Worm (Caenorhabditis elegans) whole organism, L3 larva: Measurements from ENCODE around the gene bca-1.

ENCODE experiments used
- R02D3.7 ChIP-seq: fragments of 150-350 bp; optimal IDR thresholded peaks from 2 replicates; lab custom pipeline; 2014; ENCODE audit warnings: missing biosample characterization, missing genetic modification characterization
- ZK546.5 ChIP-seq: sonication (generic microtip); optimal IDR thresholded peaks from 2 replicates; lab custom pipeline; 2017; ENCODE audit warnings: missing biosample characterization, missing genetic modification characterization
- aly-2 ChIP-seq: fragments of 150-350 bp; optimal IDR thresholded peaks from 2 replicates; lab custom pipeline; 2014; ENCODE audit warnings: missing biosample characterization, missing genetic modification characterization
- ceh-16 ChIP-seq: sonication (generic microtip); optimal IDR thresholded peaks from 2 replicates; lab custom pipeline; 2017; ENCODE audit warnings: missing biosample characterization, missing genetic modification characterization
- ceh-28 ChIP-seq: fragments of 150-350 bp; optimal IDR thresholded peaks from 2 replicates; lab custom pipeline; 2014; ENCODE audit warnings: missing biosample characterization, missing genetic modification reagents, missing genetic modification characterization
- ceh-82 ChIP-seq: fragments of 150-350 bp; optimal IDR thresholded peaks from 2 replicates; lab custom pipeline; 2014; ENCODE audit warnings: missing biosample characterization, missing genetic modification characterization
- ceh-9 ChIP-seq: sonication (generic microtip); optimal IDR thresholded peaks from 2 replicates; lab custom pipeline; 2018; ENCODE audit warnings: missing biosample characterization, missing genetic modification characterization
- daf-12 ChIP-seq: fragments of 150-350 bp; optimal IDR thresholded peaks from 2 replicates; lab custom pipeline; 2014; ENCODE audit warnings: missing biosample characterization, missing genetic modification reagents, missing genetic modification characterization
- egl-27 ChIP-seq: sonication (generic microtip); optimal IDR thresholded peaks from 4 replicates; lab custom pipeline; 2017; ENCODE audit warnings: missing biosample characterization, missing genetic modification reagents, missing genetic modification characterization
- elt-1 ChIP-seq: fragments of 150-350 bp; optimal IDR thresholded peaks from 2 replicates; lab custom pipeline; 2014; ENCODE audit warnings: missing biosample characterization, missing genetic modification characterization
- elt-2 ChIP-seq: sonication (generic microtip); optimal IDR thresholded peaks from 2 replicates; lab custom pipeline; 2016; ENCODE audit warnings: missing genetic modification reagents, mild to moderate bottlenecking, missing genetic modification characterization, missing compliant biosample characterization
- elt-3 ChIP-seq, 3 experiments: fragments of 150-350 bp in 1 of 3; sonication (generic microtip) in 2 of 3; optimal IDR thresholded peaks; 2 replicates in 2 of 3; 4 replicates in 1 of 3; lab custom pipeline; 2014 to 2017; ENCODE audit warnings: missing biosample characterization in 3 of 3, missing genetic modification characterization in 3 of 3
- eor-1 ChIP-seq, 2 experiments: fragments of 150-350 bp; optimal IDR thresholded peaks; 2 replicates each; lab custom pipeline; 2014 to 2018; ENCODE audit warnings: missing biosample characterization in 2 of 2, missing genetic modification characterization in 2 of 2
- fkh-2 ChIP-seq: fragments of 150-350 bp; optimal IDR thresholded peaks from 2 replicates; lab custom pipeline; 2014; ENCODE audit warnings: missing biosample characterization, missing genetic modification reagents, missing genetic modification characterization
- fos-1 ChIP-seq: fragments of 150-350 bp; optimal IDR thresholded peaks from 2 replicates; lab custom pipeline; 2014; ENCODE audit warnings: missing biosample characterization, missing genetic modification characterization
- hmg-11 ChIP-seq: sonication (generic microtip); optimal IDR thresholded peaks from 2 replicates; lab custom pipeline; 2016; ENCODE audit warnings: missing genetic modification characterization, missing compliant biosample characterization
- jun-1 ChIP-seq: fragments of 150-350 bp; optimal IDR thresholded peaks from 2 replicates; lab custom pipeline; 2014; ENCODE audit warnings: missing biosample characterization, missing genetic modification reagents, missing genetic modification characterization
- lin-15B ChIP-seq: fragments of 150-350 bp; optimal IDR thresholded peaks from 2 replicates; lab custom pipeline; 2014; ENCODE audit warnings: missing biosample characterization, missing genetic modification characterization
- lsy-12 ChIP-seq: sonication (generic microtip); optimal IDR thresholded peaks from 2 replicates; lab custom pipeline; 2016; ENCODE audit warnings: mild to moderate bottlenecking, missing genetic modification characterization, missing compliant biosample characterization
- mdl-1 ChIP-seq: fragments of 150-350 bp; optimal IDR thresholded peaks from 2 replicates; lab custom pipeline; 2014; ENCODE audit warnings: missing biosample characterization, missing genetic modification characterization
- nfya-1 ChIP-seq: sonication (generic microtip); optimal IDR thresholded peaks from 2 replicates; lab custom pipeline; 2017; ENCODE audit warnings: missing genetic modification characterization, mild to moderate bottlenecking, missing compliant biosample characterization, antibody characterized with exemption, moderate library complexity; ENCODE audit not compliant: insufficient read depth
- nhr-11 ChIP-seq: fragments of 150-350 bp; optimal IDR thresholded peaks from 2 replicates; lab custom pipeline; 2014; ENCODE audit warnings: missing biosample characterization, missing genetic modification characterization
- nhr-12 ChIP-seq: fragments of 150-350 bp; optimal IDR thresholded peaks from 2 replicates; lab custom pipeline; 2014; ENCODE audit warnings: missing biosample characterization, missing genetic modification characterization
- nhr-23 ChIP-seq: fragments of 150-350 bp; optimal IDR thresholded peaks from 2 replicates; lab custom pipeline; 2014; ENCODE audit warnings: missing biosample characterization, missing genetic modification reagents, missing genetic modification characterization
- nhr-237 ChIP-seq: fragments of 150-350 bp; optimal IDR thresholded peaks from 2 replicates; lab custom pipeline; 2014; ENCODE audit warnings: missing biosample characterization, missing genetic modification characterization
- nhr-43 ChIP-seq: sonication (generic microtip); optimal IDR thresholded peaks from 2 replicates; lab custom pipeline; 2016; ENCODE audit warnings: mild to moderate bottlenecking, missing genetic modification characterization, missing compliant biosample characterization; ENCODE audit not compliant: poor library complexity, severe bottlenecking
- nhr-67 ChIP-seq: fragments of 150-350 bp; optimal IDR thresholded peaks from 2 replicates; lab custom pipeline; 2014; ENCODE audit warnings: missing biosample characterization, missing genetic modification characterization
- nhr-76 ChIP-seq: fragments of 150-350 bp; sonication (generic microtip); optimal IDR thresholded peaks from 5 replicates; lab custom pipeline; 2014; ENCODE audit warnings: missing biosample characterization, missing genetic modification characterization
- pha-4 ChIP-seq: fragments of 150-350 bp; optimal IDR thresholded peaks from 2 replicates; lab custom pipeline; 2014; ENCODE audit warnings: missing biosample characterization, missing genetic modification reagents, missing genetic modification characterization
- pqm-1 ChIP-seq: fragments of 150-350 bp; optimal IDR thresholded peaks from 2 replicates; lab custom pipeline; 2017; ENCODE audit warnings: missing biosample characterization, missing genetic modification characterization, inconsistent platforms
- skn-1 ChIP-seq: fragments of 150-350 bp; optimal IDR thresholded peaks from 2 replicates; lab custom pipeline; 2014; ENCODE audit warnings: missing biosample characterization, missing genetic modification characterization
- tbx-2 ChIP-seq: sonication (generic microtip); optimal IDR thresholded peaks from 2 replicates; lab custom pipeline; 2016; ENCODE audit warnings: mild to moderate bottlenecking, missing genetic modification characterization, missing compliant biosample characterization
- unc-62 ChIP-seq: fragments of 150-350 bp; sonication (generic microtip); optimal IDR thresholded peaks from 4 replicates; lab custom pipeline; 2014; ENCODE audit warnings: missing biosample characterization, missing genetic modification reagents, missing genetic modification characterization
- ztf-11 ChIP-seq: fragments of 150-350 bp; optimal IDR thresholded peaks from 2 replicates; lab custom pipeline; 2014; ENCODE audit warnings: missing biosample characterization, missing genetic modification characterization
- ztf-4 ChIP-seq: fragments of 150-350 bp; optimal IDR thresholded peaks from 2 replicates; lab custom pipeline; 2014; ENCODE audit warnings: missing biosample characterization, missing genetic modification characterization

The bca-1 gene

DNA sequence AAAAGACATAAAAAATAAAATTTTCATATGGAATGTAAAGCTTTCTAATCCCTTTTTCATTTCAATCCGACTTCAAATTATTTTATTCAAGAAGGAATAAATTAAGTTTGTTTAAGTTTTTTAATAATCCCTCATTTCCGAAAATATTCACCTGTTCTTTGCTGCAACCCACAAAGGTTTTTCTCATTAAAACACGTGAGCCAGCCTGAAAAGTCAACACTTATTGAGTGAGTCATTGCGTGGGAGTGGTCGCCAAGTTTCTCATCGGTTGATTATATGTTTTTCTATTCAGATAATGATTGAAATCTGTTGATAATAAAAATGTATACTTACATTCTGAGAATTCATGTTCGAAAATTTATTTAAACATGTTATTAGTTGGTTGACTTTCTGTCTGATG is 41.0 kb upstream of the bca-1 start:
- TF ChIP-seq daf-12 (tag; lab: Kevin White, UChicago): no peak
- peak; percentile 13 for TF ChIP-seq pqm-1 (tag; lab: Kevin White, UChicago)
- peak; percentile 25 for TF ChIP-seq pha-4 (tag; lab: Kevin White, UChicago)
- no peak for TF ChIP-seq R02D3.7 (tag; lab: Kevin White, UChicago)

DNA sequence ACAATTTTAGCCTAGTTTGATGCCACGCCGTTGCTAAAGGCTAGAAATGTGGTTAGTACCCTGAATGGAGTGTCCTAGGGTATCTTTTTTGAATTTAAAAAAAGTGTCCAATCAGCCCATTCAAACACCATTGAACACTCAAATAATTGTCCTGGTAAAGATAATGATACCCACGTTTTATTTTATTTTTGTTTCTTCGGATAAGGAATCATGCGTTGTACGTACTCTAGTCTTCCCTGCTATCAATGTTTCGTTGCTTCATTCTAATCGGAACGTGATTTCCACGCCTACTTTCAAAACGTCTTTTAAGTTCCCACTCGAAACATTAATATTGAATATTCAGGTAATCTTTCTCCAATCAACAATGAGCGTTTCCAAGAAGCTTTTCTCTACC is 36.1 kb upstream of the bca-1 start, which contains the start of gene got-2.2:
TSS of gene got-2.2 (plus strand) at position 344 of the 394 bp plus-strand sequence.
- TF ChIP-seq jun-1 (tag; lab: Kevin White, UChicago) (peak; percentile 4), elt-2 (tag; lab: Kevin White, UChicago) (peak; percentile 63), ceh-16 (tag; lab: Kevin White, UChicago) (no peak), pqm-1 (tag; lab: Kevin White, UChicago) (peak; percentile 95), R02D3.7 (tag; lab: Kevin White, UChicago) (no peak), nhr-43 (tag; lab: Kevin White, UChicago) (peak; percentile 2), tbx-2 (tag; lab: Kevin White, UChicago) (no peak)

DNA sequence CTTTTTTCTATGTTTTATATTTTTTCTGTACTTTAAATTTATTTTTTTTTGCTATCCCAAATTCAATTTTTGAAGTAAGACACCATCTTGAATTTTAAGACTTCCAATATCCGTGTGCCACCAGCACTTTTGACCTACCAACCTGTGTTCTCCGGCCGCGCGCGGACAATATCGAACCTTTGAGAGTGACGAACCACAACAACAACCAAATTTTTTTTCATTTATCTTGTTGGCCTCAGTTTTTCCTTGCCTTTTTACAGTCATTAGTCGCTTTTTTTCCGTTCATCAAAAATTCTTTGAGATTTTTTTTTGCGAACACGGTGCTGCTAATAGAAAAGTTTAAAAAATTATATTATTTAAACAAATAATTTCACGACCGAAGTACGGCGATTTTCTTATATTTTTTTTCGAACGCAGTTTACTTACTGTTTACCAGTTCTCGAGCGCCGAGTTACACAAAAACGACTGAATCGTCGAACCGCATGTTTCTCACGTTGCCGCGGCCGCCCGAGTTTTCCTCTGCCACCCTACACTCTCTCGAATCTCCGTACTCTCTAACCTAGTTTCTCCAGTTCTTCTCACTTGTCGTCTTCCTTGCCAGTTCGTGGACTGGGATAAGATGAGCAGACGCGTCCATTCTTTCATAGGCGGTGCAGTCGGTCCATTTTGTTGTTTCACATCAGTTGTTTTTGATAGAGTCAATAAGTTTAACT is 35.5 kb upstream of the bca-1 start:
- no peak for TF ChIP-seq nhr-12 (tag; lab: Kevin White, UChicago)
- TF ChIP-seq nhr-43 (tag; lab: Kevin White, UChicago): no peak
- TF ChIP-seq nfya-1 (tag; lab: Kevin White, UChicago): peak; percentile 43
- TF ChIP-seq tbx-2 (tag; lab: Kevin White, UChicago): no peak
- no peak for TF ChIP-seq nhr-237 (tag; lab: Kevin White, UChicago)
- no peak for TF ChIP-seq ceh-28 (tag; lab: Kevin White, UChicago)
- no peak for TF ChIP-seq R02D3.7 (tag; lab: Kevin White, UChicago)
- TF ChIP-seq unc-62 (GFP tag; lab: Kevin White, UChicago): no peak
- no peak for TF ChIP-seq skn-1 (tag; lab: Kevin White, UChicago)
- TF ChIP-seq nhr-11 (tag; lab: Kevin White, UChicago): no peak
- no peak for TF ChIP-seq fos-1 (tag; lab: Kevin White, UChicago)
- TF ChIP-seq ceh-82 (tag; lab: Kevin White, UChicago): no peak
- peak; percentile 12 for TF ChIP-seq lin-15B
- TF ChIP-seq hmg-11 (tag; lab: Kevin White, UChicago): peak; percentile 62
- TF ChIP-seq ceh-9: no peak
- TF ChIP-seq ztf-11 (tag; lab: Kevin White, UChicago): no peak
- no peak for TF ChIP-seq lsy-12 (tag; lab: Kevin White, UChicago)
- no peak for TF ChIP-seq nhr-76
- peak; percentile 74 for TF ChIP-seq pha-4 (tag; lab: Kevin White, UChicago)

DNA sequence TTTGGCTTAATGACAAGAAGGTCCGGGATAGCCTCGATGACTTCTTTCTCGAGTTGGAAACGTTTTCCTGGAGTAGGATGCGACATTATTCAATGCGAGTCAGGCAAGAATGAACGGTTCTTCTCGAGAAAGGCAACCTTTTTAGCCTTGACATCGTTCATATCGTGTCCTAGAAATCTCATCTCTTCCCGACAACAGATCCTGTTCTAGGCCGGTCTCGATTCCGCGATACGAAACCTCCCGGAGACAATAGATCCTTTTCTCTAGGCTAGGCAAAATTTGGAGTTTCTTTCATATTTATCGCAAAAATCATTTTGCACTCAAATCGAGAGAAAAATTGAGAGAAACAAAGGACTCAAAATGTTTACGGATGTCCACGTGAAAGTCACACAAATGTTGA is 34.4 kb upstream of the bca-1 start, which contains the start of gene rml-3:
TSS of gene rml-3 (minus strand) at position 93 of the 400 bp plus-strand sequence.
- TF ChIP-seq ZK546.5 (tag; lab: Kevin White, UChicago): no peak
- peak; percentile 74 for TF ChIP-seq nhr-23 (tag; lab: Kevin White, UChicago)
- no peak for TF ChIP-seq nhr-67
- no peak for TF ChIP-seq jun-1 (tag; lab: Kevin White, UChicago)
- no peak for TF ChIP-seq ztf-11 (tag; lab: Kevin White, UChicago)
- no peak for TF ChIP-seq ztf-4

DNA sequence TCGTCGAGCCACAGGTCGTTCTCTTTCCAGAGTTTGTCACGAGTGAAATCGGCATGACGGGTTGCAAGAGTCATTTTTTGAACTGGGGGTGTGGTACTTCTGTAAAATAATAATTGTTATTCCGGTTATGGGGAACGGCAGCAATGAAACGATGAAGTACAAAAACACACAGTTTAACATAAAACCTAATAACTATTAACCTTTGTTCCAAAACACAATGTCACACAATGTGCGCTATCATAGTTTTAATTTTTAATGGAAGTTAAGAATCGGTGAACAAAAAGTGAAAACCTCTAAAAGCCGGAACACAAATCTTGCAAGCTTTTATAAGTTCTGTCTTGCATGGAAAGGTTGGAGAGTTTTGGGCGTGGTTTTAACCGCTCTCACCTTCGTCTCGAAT is 30.9 kb upstream of the bca-1 start, which contains the start of gene hsp-43:
TSS of gene hsp-43 (minus strand) at position 101 of the 400 bp plus-strand sequence.
- no peak for TF ChIP-seq aly-2
- TF ChIP-seq nhr-67: no peak
- TF ChIP-seq unc-62 (GFP tag; lab: Kevin White, UChicago): no peak
- no peak for TF ChIP-seq elt-1 (tag; lab: Kevin White, UChicago)
- TF ChIP-seq mdl-1 (tag; lab: Kevin White, UChicago): no peak
- TF ChIP-seq tbx-2 (tag; lab: Kevin White, UChicago): no peak
- TF ChIP-seq eor-1 (tag; optimal IDR thresholded peaks at IDR 0.05; lab: Kevin White, UChicago): no peak
- no peak for TF ChIP-seq lsy-12 (tag; lab: Kevin White, UChicago)
- no peak for TF ChIP-seq nhr-11 (tag; lab: Kevin White, UChicago)
- TF ChIP-seq ztf-11 (tag; lab: Kevin White, UChicago): no peak
- TF ChIP-seq fkh-2 (tag; lab: Kevin White, UChicago): no peak
- no peak for TF ChIP-seq egl-27 (tag; lab: Kevin White, UChicago)
- no peak for TF ChIP-seq skn-1 (tag; lab: Kevin White, UChicago)
- no peak for TF ChIP-seq lin-15B
- no peak for TF ChIP-seq jun-1 (tag; lab: Kevin White, UChicago)
- no peak for TF ChIP-seq ztf-4
- no peak for TF ChIP-seq pqm-1 (tag; lab: Kevin White, UChicago)
- TF ChIP-seq elt-3 (tag; optimal IDR thresholded peaks at IDR 0.05; lab: Kevin White, UChicago): no peak
- TF ChIP-seq ceh-9: no peak
- TF ChIP-seq ceh-82 (tag; lab: Kevin White, UChicago): no peak
